Worm (Caenorhabditis elegans) whole organism, L4 larva: ENCODE results near the gene C16D2.1.
A peak's percentile ranks its signal among the peaks of the same experiment; 100 is the strongest.

ENCODE experiments used
- F44E2.7 ChIP-seq: fragments of 200-800 bp; sonication (Bioruptor generic); IDR thresholded peaks from 2 replicates; pipeline ENCODE4 v2.1.2; 2022; ENCODE audit warnings: missing genetic modification characterization, missing compliant biosample characterization
- F49E8.2 ChIP-seq: sonication (generic microtip); optimal IDR thresholded peaks from 2 replicates; lab custom pipeline; 2016; ENCODE audit warnings: missing compliant biosample characterization, mild to moderate bottlenecking, missing genetic modification characterization, borderline replicate concordance
- aha-1 ChIP-seq: fragments of 150-350 bp; peaks from one replicate; lab custom pipeline; 2014; ENCODE audit warnings: missing biosample characterization, missing genetic modification characterization
- ces-1 ChIP-seq: fragments of 150-350 bp; sonication (generic microtip); optimal IDR thresholded peaks from 4 replicates; lab custom pipeline; 2014; ENCODE audit warnings: missing biosample characterization, missing genetic modification reagents, missing genetic modification characterization
- fos-1 ChIP-seq: fragments of 150-350 bp; optimal IDR thresholded peaks from 2 replicates; lab custom pipeline; 2014; ENCODE audit warnings: missing biosample characterization, missing genetic modification characterization
- nhr-28 ChIP-seq: fragments of 150-350 bp; optimal IDR thresholded peaks from 2 replicates; lab custom pipeline; 2014; ENCODE audit warnings: missing biosample characterization, missing genetic modification characterization

ce11 chrII:9111471-9112016, 19.9 kb upstream of the C16D2.1 start:
- TF ChIP-seq aha-1: no peak
- TF ChIP-seq F44E2.7 (GFP tag; lab: Robert Waterston, UW): no peak
- TF ChIP-seq ces-1 (GFP tag; lab: Kevin White, UChicago): no peak
- peak; percentile 89 for TF ChIP-seq nhr-28 (tag; lab: Kevin White, UChicago)
- no peak for TF ChIP-seq F49E8.2 (tag; lab: Kevin White, UChicago)
- TF ChIP-seq fos-1: no peak
